Worm (Caenorhabditis elegans): ENCODE measurements around the gene set-13.

set-13 gene

DNA sequence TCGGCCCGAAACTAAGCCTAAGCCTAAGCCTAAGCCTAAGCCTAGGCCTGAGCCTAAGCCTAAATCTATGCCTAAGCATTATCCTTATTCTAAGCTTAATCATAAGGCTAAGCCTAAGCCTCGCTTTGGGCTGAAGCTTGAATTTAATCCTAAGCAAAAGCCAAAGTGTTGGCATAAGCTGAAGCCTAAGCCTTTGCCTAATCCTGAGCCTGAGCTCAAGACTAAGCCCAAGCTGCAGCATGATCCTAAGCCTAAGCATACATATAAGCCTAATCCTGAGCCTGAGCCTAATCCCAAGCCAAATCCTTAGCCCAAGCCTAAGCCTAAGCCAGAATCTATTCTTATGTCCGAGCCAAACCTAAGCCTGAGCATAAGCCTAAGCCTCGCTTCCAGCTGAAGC, 29.8 kb downstream of the set-13 start:
- TF ChIP-seq unc-39 (tag; optimal IDR thresholded peaks at IDR 0.05) (no peak), mab-5 (tag; optimal IDR thresholded peaks at IDR 0.05) (no peak), mls-2 (tag; optimal IDR thresholded peaks at IDR 0.05) (no peak), nhr-237 (tag; optimal IDR thresholded peaks at IDR 0.05) (no peak), nhr-28 (tag; optimal IDR thresholded peaks at IDR 0.05) (no peak), lsy-2 (tag; optimal IDR thresholded peaks at IDR 0.05) (no peak), bed-3 (GFP tag; optimal IDR thresholded peaks at IDR 0.05) (no peak), nhr-76 (tag; optimal IDR thresholded peaks at IDR 0.05) (no peak), mep-1 (tag; optimal IDR thresholded peaks at IDR 0.05) (no peak), ces-1 (GFP tag; optimal IDR thresholded peaks at IDR 0.05) (no peak), blmp-1 (tag; optimal IDR thresholded peaks at IDR 0.05) (no peak), pha-4 (tag; optimal IDR thresholded peaks at IDR 0.05) (no peak), nhr-12 (tag; optimal IDR thresholded peaks at IDR 0.05) (no peak), unc-62 (GFP tag; optimal IDR thresholded peaks at IDR 0.05) (no peak)

DNA sequence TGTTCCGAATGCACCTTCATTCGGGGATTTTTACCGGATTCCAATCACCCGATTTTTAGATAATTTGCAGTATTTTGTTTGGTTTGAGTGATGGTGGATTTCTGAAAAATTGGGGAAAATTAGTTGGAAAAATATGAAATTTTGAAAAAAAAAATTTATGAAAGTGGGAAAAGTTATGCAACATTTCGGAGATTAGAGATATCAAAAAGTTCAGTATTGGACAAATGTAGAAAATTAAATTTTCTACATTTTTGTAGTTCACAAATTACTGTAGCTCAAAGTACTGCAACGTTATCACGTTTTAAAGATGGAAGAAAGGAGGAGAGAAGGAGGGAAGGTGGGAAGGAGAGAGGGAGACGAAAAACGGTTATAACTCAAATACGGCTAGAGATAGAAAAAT, 35.7 kb downstream of the set-13 start, which contains the start of gene ptc-3:
ptc-3 (minus strand) TSS at position 101 of the 400 bp plus-strand sequence.
- TF ChIP-seq snpc-4 (tag; optimal IDR thresholded peaks at IDR 0.05) (no peak), pha-4 (tag; optimal IDR thresholded peaks at IDR 0.05) (no peak), mep-1 (tag; optimal IDR thresholded peaks at IDR 0.05) (no peak), flh-1 (GFP tag; optimal IDR thresholded peaks at IDR 0.05) (no peak), lsy-2 (tag; optimal IDR thresholded peaks at IDR 0.05) (no peak), lin-32 (GFP tag; optimal IDR thresholded peaks at IDR 0.05) (no peak), nhr-2 (tag; optimal IDR thresholded peaks at IDR 0.05) (no peak), unc-62 (GFP tag; optimal IDR thresholded peaks at IDR 0.05) (no peak), ztf-11 (tag; optimal IDR thresholded peaks at IDR 0.05) (no peak), tbx-8 (GFP tag; optimal IDR thresholded peaks at IDR 0.05) (no peak), nhr-237 (tag; optimal IDR thresholded peaks at IDR 0.05) (no peak), drap-1 (GFP tag; optimal IDR thresholded peaks at IDR 0.05) (no peak), hlh-1 (tag; optimal IDR thresholded peaks at IDR 0.05) (no peak), ceh-83 (GFP tag; optimal IDR thresholded peaks at IDR 0.05) (no peak), nhr-28 (tag; optimal IDR thresholded peaks at IDR 0.05) (no peak)

DNA sequence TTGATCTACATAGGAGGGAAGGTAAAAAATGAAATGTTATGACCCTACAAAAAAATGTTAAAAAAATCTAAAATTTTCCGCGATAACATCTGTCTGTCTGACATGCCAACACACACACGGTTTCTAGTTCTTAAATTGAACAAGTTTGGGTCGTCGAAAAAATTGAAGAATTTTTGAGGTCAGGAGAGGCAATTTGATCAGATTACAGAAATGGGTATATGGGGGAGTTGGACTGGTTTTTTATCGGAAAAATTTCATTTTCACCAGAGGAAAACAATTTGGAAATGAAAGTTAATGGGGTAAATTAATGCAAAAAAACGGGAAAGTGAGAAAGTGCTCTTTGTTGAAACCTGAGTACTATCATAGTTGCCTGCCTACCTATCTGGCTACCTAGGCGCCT, 37.0 kb downstream of the set-13 start:
- TF ChIP-seq lin-32 (GFP tag; optimal IDR thresholded peaks at IDR 0.05) (no peak), elt-1 (tag; optimal IDR thresholded peaks at IDR 0.05; ENCODE audit: borderline replicate concordance, insufficient read depth) (no peak), ceh-83 (GFP tag; optimal IDR thresholded peaks at IDR 0.05) (no peak), nhr-28 (tag; optimal IDR thresholded peaks at IDR 0.05) (no peak), nhr-237 (tag; optimal IDR thresholded peaks at IDR 0.05) (no peak), unc-62 (GFP tag; optimal IDR thresholded peaks at IDR 0.05) (no peak), elt-3 (tag; optimal IDR thresholded peaks at IDR 0.05) (no peak), ham-2 (GFP tag; optimal IDR thresholded peaks at IDR 0.05) (no peak), ces-1 (GFP tag; optimal IDR thresholded peaks at IDR 0.05) (no peak)

DNA sequence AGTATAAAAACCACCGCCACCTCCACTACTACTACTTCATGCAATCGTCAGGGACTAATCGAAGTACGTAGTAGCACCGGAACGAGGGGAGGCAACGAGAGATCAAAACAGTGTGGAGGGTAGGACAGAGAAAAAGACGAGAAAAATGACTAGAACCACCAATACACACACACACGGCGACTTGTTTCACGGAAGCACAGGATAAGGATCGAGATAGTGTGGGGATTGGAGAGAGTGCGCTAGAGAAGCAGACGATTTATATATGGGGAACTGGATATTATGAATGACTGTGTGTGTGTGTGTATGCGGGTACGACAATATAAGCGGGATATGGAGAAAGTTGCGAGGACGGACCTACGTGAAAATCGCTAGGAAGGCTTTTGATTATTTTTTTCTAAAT, 38.0 kb downstream of the set-13 start:
- TF ChIP-seq lin-32 (GFP tag; optimal IDR thresholded peaks at IDR 0.05) (no peak), blmp-1 (tag; optimal IDR thresholded peaks at IDR 0.05) (peak; percentile 24)

DNA sequence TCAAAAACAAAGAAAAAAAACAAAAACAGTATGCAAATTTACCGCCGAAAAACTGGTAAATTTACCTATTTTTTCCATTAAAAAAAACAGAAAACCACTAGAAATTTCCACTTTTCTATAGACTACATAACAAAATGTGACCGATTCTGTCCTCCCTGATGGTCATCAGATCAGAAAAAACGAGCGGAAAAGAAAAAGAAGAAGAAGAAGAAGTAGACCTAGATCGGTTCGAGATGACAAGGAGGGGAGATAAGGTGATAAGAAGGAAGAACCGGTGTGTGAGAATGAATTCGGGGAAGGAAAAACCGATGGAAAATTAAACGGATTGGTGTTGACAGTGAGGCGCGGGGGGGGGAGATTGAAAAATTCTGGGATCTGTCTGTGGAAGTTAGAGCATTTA, 39.3 kb downstream of the set-13 start:
- TF ChIP-seq elt-3 (tag; optimal IDR thresholded peaks at IDR 0.05), result no peak
- TF ChIP-seq flh-1 (GFP tag; optimal IDR thresholded peaks at IDR 0.05), result no peak
- no peak for TF ChIP-seq bed-3 (GFP tag; optimal IDR thresholded peaks at IDR 0.05)
- no peak for TF ChIP-seq mls-2 (tag; optimal IDR thresholded peaks at IDR 0.05)
- no peak for TF ChIP-seq unc-62 (GFP tag; optimal IDR thresholded peaks at IDR 0.05)
- TF ChIP-seq mep-1 (tag; optimal IDR thresholded peaks at IDR 0.05), result no peak
- TF ChIP-seq unc-120 (tag; optimal IDR thresholded peaks at IDR 0.05; ENCODE audit: poor library complexity, severe bottlenecking), result no peak
- no peak for TF ChIP-seq ham-2 (GFP tag; optimal IDR thresholded peaks at IDR 0.05)
- TF ChIP-seq hlh-1 (tag; optimal IDR thresholded peaks at IDR 0.05), result no peak
- TF ChIP-seq zip-8 (tag; optimal IDR thresholded peaks at IDR 0.05), result no peak

DNA sequence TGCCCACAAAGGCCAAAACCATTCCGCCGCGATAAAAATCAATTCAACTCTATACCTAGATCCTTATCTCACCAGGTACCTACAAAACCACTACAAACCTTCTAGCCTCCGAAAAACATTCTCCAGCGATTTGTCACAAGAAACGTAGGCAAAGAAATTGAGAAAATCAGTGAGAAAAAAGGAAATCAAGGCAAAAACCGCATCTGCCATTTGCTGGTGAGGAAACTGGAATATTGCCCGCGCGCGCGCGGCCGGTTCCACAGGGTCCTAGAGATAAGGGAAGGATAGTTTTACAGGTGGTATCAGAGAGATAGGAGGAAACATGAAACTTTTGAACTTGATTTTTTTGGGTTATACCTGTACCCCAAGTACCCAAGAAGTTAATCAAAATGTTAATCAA, 40.8 kb downstream of the set-13 start:
- TF ChIP-seq bed-3 (GFP tag; optimal IDR thresholded peaks at IDR 0.05) (no peak), elt-1 (tag; optimal IDR thresholded peaks at IDR 0.05; ENCODE audit: borderline replicate concordance, insufficient read depth) (peak; percentile 49)

DNA sequence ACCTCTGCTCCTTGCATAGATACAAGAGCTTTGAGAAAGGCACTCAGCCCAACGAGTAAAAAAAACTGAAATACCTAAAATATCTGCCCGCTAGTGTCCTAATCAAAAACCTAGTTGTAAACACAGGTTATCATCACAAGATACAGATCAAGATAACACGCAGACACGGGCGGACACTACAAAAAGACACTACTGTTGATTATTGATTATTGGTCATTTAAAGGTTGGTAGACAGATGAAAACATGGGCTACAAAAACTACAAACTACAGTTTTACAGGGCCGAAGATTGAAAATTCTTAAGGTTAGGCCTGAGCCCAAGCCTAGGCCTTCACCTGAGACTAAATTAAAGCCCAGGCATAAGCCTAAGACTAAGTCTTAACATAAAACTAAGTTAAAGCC, 42.1 kb downstream of the set-13 start:
- TF ChIP-seq cnd-1 (tag; optimal IDR thresholded peaks at IDR 0.05) (no peak), elt-1 (tag; optimal IDR thresholded peaks at IDR 0.05; ENCODE audit: borderline replicate concordance, insufficient read depth) (no peak), tbx-8 (GFP tag; optimal IDR thresholded peaks at IDR 0.05) (no peak), bed-3 (GFP tag; optimal IDR thresholded peaks at IDR 0.05) (no peak), ces-1 (GFP tag; optimal IDR thresholded peaks at IDR 0.05) (no peak), unc-120 (tag; optimal IDR thresholded peaks at IDR 0.05; ENCODE audit: poor library complexity, severe bottlenecking) (no peak), unc-62 (GFP tag; optimal IDR thresholded peaks at IDR 0.05) (no peak), nhr-12 (tag; optimal IDR thresholded peaks at IDR 0.05) (no peak), sptf-1 (tag; optimal IDR thresholded peaks at IDR 0.05) (no peak), nhr-28 (tag; optimal IDR thresholded peaks at IDR 0.05) (no peak), elt-3 (tag; optimal IDR thresholded peaks at IDR 0.05) (no peak), lin-32 (GFP tag; optimal IDR thresholded peaks at IDR 0.05) (no peak)

Measured in whole organism, mixed stage, embryonic.